Worm (Caenorhabditis elegans) whole organism, midembryonic: ENCODE results near the gene F10C2.3.
A peak's percentile ranks its signal among the peaks of the same experiment; 100 is the strongest.

ENCODE experiments used
- flt-1 ChIP-seq: fragments of 200-800 bp; sonication (Bioruptor generic); IDR thresholded peaks from 2 replicates; pipeline ENCODE4 v1.3.6; 2022; ENCODE audit warnings: missing genetic modification characterization, missing compliant biosample characterization
- tab-1 ChIP-seq: fragments of 200-800 bp; sonication (Bioruptor generic); IDR thresholded peaks from 2 replicates; pipeline ENCODE4 v1.3.6; 2022; ENCODE audit warnings: missing genetic modification characterization, missing compliant biosample characterization
- ztf-23 ChIP-seq: fragments of 200-800 bp; sonication (Bioruptor generic); IDR thresholded peaks from 2 replicates; pipeline ENCODE4 v1.3.6; 2022; ENCODE audit warnings: missing genetic modification reagents, missing genetic modification characterization, missing compliant biosample characterization
- ztf-29 ChIP-seq: fragments of 200-800 bp; sonication (Bioruptor generic); IDR thresholded peaks from 2 replicates; pipeline ENCODE4 v1.3.6; 2022; ENCODE audit warnings: missing genetic modification reagents, missing genetic modification characterization, missing compliant biosample characterization

- TF ChIP-seq flt-1 (GFP tag; lab: Robert Waterston, UW) (peak; percentile 98), ztf-29 (GFP tag; lab: Robert Waterston, UW) (peak; percentile 97), tab-1 (GFP tag; lab: Robert Waterston, UW) (peak; percentile 99), ztf-23 (GFP tag; lab: Robert Waterston, UW) (peak; percentile 97)
Observed at ce11 chrV:12001747-12002456, 18.2 kb upstream of the F10C2.3 start, which contains the start of gene gcy-33.
